Worm (Caenorhabditis elegans) whole organism, L4 larva: ENCODE data around the gene tba-4.
A peak's percentile ranks its signal among the peaks of the same experiment; 100 is the strongest.

Experiments
- F37D6.2 ChIP-seq: sonication (generic microtip); optimal IDR thresholded peaks from 2 replicates; lab custom pipeline; 2016; ENCODE audit warnings: mild to moderate bottlenecking, missing genetic modification characterization, missing compliant biosample characterization
- F44E2.7 ChIP-seq: fragments of 200-800 bp; sonication (Bioruptor generic); IDR thresholded peaks from 2 replicates; pipeline ENCODE4 v2.1.2; 2022; ENCODE audit warnings: missing genetic modification characterization, missing compliant biosample characterization
- T26A8.4 ChIP-seq: fragments of 200-800 bp; sonication (Bioruptor generic); IDR thresholded peaks from 2 replicates; pipeline ENCODE4 v1.3.6; 2022; ENCODE audit warnings: missing genetic modification characterization, missing compliant biosample characterization
- Y5F2A.4 ChIP-seq: fragments of 200-800 bp; sonication (Bioruptor generic); optimal IDR thresholded peaks from 2 replicates; lab custom pipeline; 2018; ENCODE audit warnings: mild to moderate bottlenecking, missing genetic modification characterization, missing compliant biosample characterization
- aha-1 ChIP-seq: fragments of 150-350 bp; peaks from one replicate; lab custom pipeline; 2014; ENCODE audit warnings: missing biosample characterization, missing genetic modification characterization
- attf-4 ChIP-seq: sonication (generic microtip); optimal IDR thresholded peaks from 3 replicates; lab custom pipeline; 2017; ENCODE audit warnings: missing biosample characterization, missing genetic modification characterization
- ctbp-1 ChIP-seq: fragments of 200-800 bp; sonication (Bioruptor generic); IDR thresholded peaks from 2 replicates; pipeline ENCODE4 v1.3.6; 2022; ENCODE audit warnings: missing genetic modification reagents, missing genetic modification characterization, missing compliant biosample characterization
- daf-12 ChIP-seq: fragments of 150-350 bp; optimal IDR thresholded peaks from 2 replicates; lab custom pipeline; 2014; ENCODE audit warnings: missing biosample characterization, missing genetic modification reagents, missing genetic modification characterization
- daf-16 ChIP-seq, 3 experiments: sonication (generic microtip); optimal IDR thresholded peaks; 2 replicates each; lab custom pipeline; 2016 to 2017; ENCODE audit warnings: missing genetic modification characterization in 3 of 3, missing genetic modification reagents in 3 of 3, mild to moderate bottlenecking in 2 of 3, missing compliant biosample characterization in 2 of 3, missing biosample characterization in 1 of 3, moderate library complexity in 1 of 3
- daf-8 ChIP-seq: fragments of 200-800 bp; sonication (Bioruptor generic); IDR thresholded peaks from 2 replicates; pipeline ENCODE4 v1.3.6; 2022; ENCODE audit warnings: missing genetic modification characterization, missing compliant biosample characterization
- dmd-6 ChIP-seq: fragments of 200-800 bp; sonication (Bioruptor generic); IDR thresholded peaks from 2 replicates; pipeline ENCODE4 v1.3.6; 2022; ENCODE audit warnings: missing genetic modification reagents, missing genetic modification characterization, missing compliant biosample characterization
- dmd-8 ChIP-seq: fragments of 200-800 bp; sonication (Bioruptor generic); IDR thresholded peaks from 2 replicates; pipeline ENCODE4 v1.3.6; 2022; ENCODE audit warnings: missing genetic modification characterization, missing compliant biosample characterization
- dpl-1 ChIP-seq: fragments of 150-350 bp; optimal IDR thresholded peaks from 2 replicates; lab custom pipeline; 2014; ENCODE audit warnings: missing biosample characterization, missing genetic modification reagents, missing genetic modification characterization
- duxl-1 ChIP-seq: sonication (generic microtip); optimal IDR thresholded peaks from 2 replicates; lab custom pipeline; 2016; ENCODE audit warnings: mild to moderate bottlenecking, missing genetic modification characterization, moderate library complexity, missing compliant biosample characterization; ENCODE audit not compliant: poor library complexity
- egl-43 ChIP-seq: fragments of 200-800 bp; sonication (Bioruptor generic); IDR thresholded peaks from 2 replicates; pipeline ENCODE4 v1.3.6; 2022; ENCODE audit warnings: missing genetic modification reagents, missing genetic modification characterization, missing compliant biosample characterization
- hlh-30 ChIP-seq: sonication (generic microtip); optimal IDR thresholded peaks from 2 replicates; lab custom pipeline; 2017; ENCODE audit warnings: antibody characterized with exemption, mild to moderate bottlenecking, missing genetic modification characterization, missing compliant biosample characterization; ENCODE audit not compliant: insufficient read depth
- hmg-1.1 ChIP-seq: fragments of 200-800 bp; sonication (Bioruptor generic); IDR thresholded peaks from 2 replicates; pipeline ENCODE4 v1.3.6; 2022; ENCODE audit warnings: missing genetic modification reagents, missing genetic modification characterization, missing compliant biosample characterization
- lim-7 ChIP-seq: fragments of 200-800 bp; sonication (Bioruptor generic); IDR thresholded peaks from 2 replicates; pipeline ENCODE4 v1.3.6; 2022; ENCODE audit warnings: missing genetic modification characterization, missing compliant biosample characterization
- lin-29 ChIP-seq: fragments of 200-800 bp; sonication (Bioruptor generic); IDR thresholded peaks from 2 replicates; pipeline ENCODE4 v1.3.6; 2022; ENCODE audit warnings: missing genetic modification reagents, missing genetic modification characterization, missing compliant biosample characterization
- lin-38 ChIP-seq: fragments of 200-800 bp; sonication (Bioruptor generic); IDR thresholded peaks from 2 replicates; pipeline ENCODE4 v1.3.6; 2022; ENCODE audit warnings: missing genetic modification reagents, missing genetic modification characterization, missing compliant biosample characterization
- mdl-1 ChIP-seq, 2 experiments: fragments of 150-350 bp in 1 of 2; sonication (generic microtip) in 1 of 2; optimal IDR thresholded peaks; 2 replicates each; lab custom pipeline; 2014 to 2017; ENCODE audit warnings: missing biosample characterization in 2 of 2, missing genetic modification characterization in 2 of 2
- mdt-29 ChIP-seq: fragments of 200-800 bp; sonication (Bioruptor generic); IDR thresholded peaks from 2 replicates; pipeline ENCODE4 v1.3.6; 2022; ENCODE audit warnings: missing genetic modification reagents, missing genetic modification characterization, missing compliant biosample characterization
- mep-1 ChIP-seq: fragments of 150-350 bp; sonication (generic microtip); optimal IDR thresholded peaks from 3 replicates; lab custom pipeline; 2014; ENCODE audit warnings: missing biosample characterization, missing genetic modification characterization
- nhr-102 ChIP-seq: sonication (generic microtip); optimal IDR thresholded peaks from 2 replicates; lab custom pipeline; 2016; ENCODE audit warnings: mild to moderate bottlenecking, missing genetic modification characterization, moderate library complexity, missing compliant biosample characterization
- nhr-25 ChIP-seq: sonication (generic microtip); optimal IDR thresholded peaks from 2 replicates; lab custom pipeline; 2017; ENCODE audit warnings: missing genetic modification characterization, mild to moderate bottlenecking, missing compliant biosample characterization, antibody characterized with exemption, moderate library complexity, borderline replicate concordance; ENCODE audit not compliant: insufficient read depth
- nhr-28 ChIP-seq: fragments of 150-350 bp; optimal IDR thresholded peaks from 2 replicates; lab custom pipeline; 2014; ENCODE audit warnings: missing biosample characterization, missing genetic modification characterization
- nhr-77 ChIP-seq: fragments of 150-350 bp; optimal IDR thresholded peaks from 2 replicates; lab custom pipeline; 2014; ENCODE audit warnings: missing biosample characterization, missing genetic modification characterization
- pqm-1 ChIP-seq: sonication (generic microtip); optimal IDR thresholded peaks from 2 replicates; lab custom pipeline; 2017; ENCODE audit warnings: missing biosample characterization, missing genetic modification characterization
- snpc-1.2 ChIP-seq: fragments of 200-800 bp; sonication (Bioruptor generic); IDR thresholded peaks from 2 replicates; pipeline ENCODE4 v1.3.6; 2022; ENCODE audit warnings: missing genetic modification reagents, missing genetic modification characterization, missing compliant biosample characterization
- snpc-4 ChIP-seq: fragments of 150-350 bp; optimal IDR thresholded peaks from 2 replicates; lab custom pipeline; 2014; ENCODE audit warnings: missing biosample characterization, missing genetic modification characterization
- unc-130 ChIP-seq: sonication (generic microtip); optimal IDR thresholded peaks from 2 replicates; lab custom pipeline; 2016; ENCODE audit warnings: missing genetic modification reagents, missing genetic modification characterization, missing compliant biosample characterization
- unc-62 ChIP-seq, 3 experiments: fragments of 150-350 bp in 1 of 3; sonication (generic microtip); optimal IDR thresholded peaks in 2 of 3; peaks in 1 of 3; 1 replicate in 1 of 3; 2 replicates in 2 of 3; lab custom pipeline; 2014 to 2017; ENCODE audit warnings: missing biosample characterization in 3 of 3, missing genetic modification characterization in 3 of 3, missing genetic modification reagents in 3 of 3, missing genotype in 1 of 3
- zfp-3 ChIP-seq: fragments of 200-800 bp; sonication (Bioruptor generic); conservative IDR thresholded peaks from 2 replicates; pipeline ENCODE4 v1.3.6; 2022; ENCODE audit warnings: missing genetic modification reagents, missing genetic modification characterization, missing compliant biosample characterization
- zip-11 ChIP-seq: fragments of 200-800 bp; sonication (Bioruptor generic); IDR thresholded peaks from 2 replicates; pipeline ENCODE4 v1.3.6; 2022; ENCODE audit warnings: missing genetic modification characterization, missing compliant biosample characterization
- ztf-11 ChIP-seq: fragments of 150-350 bp; optimal IDR thresholded peaks from 2 replicates; lab custom pipeline; 2014; ENCODE audit warnings: missing biosample characterization, missing genetic modification characterization

tba-4 gene

ce11 chrII:10872541-10872940, 46.0 kb upstream of the tba-4 start, which contains the start of the genes cyn-4 and copz-1 (continued):
- peak; percentile 69 for TF ChIP-seq lin-38 (GFP tag; lab: Robert Waterston, UW)

ce11 chrII:10873631-10874030, 44.9 kb upstream of the tba-4 start, which contains the start of gene orc-2:
orc-2 (plus strand) TSS chrII:10873931.
- TF ChIP-seq duxl-1 (tag; lab: Kevin White, UChicago): no peak
- TF ChIP-seq dmd-8 (GFP tag; lab: Robert Waterston, UW): no peak
- TF ChIP-seq lin-38 (GFP tag; lab: Robert Waterston, UW): 0 out of 2 replicates have a peak, but pooled peaks have one; percentile 10
- TF ChIP-seq daf-8: no peak
- no peak for TF ChIP-seq ctbp-1 (GFP tag; lab: Robert Waterston, UW)
- TF ChIP-seq lin-29: no peak

DNA sequence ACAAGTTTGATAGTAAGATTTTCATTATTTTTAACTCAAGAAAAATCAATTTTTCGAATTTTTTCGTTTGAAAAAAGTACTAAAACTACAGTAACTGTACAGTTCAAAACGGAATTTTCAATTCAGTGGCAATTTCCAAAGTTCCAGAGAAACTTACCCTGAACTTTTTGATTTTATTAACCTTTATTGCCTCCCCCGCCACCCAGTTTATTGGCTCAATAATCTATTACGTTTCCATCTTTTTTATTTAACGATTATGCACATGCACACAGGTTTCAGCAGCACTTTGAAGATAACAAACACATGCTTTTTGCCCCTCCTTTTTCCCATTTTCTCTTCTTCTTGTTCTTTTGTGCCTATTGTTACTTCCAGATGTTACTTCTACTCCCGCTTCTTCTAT, 37.9 kb upstream of the tba-4 start, which contains the start of gene lurp-1:
Gene lurp-1 (plus strand): TSS at position 301 of the 400 bp plus-strand sequence.
- no peak for TF ChIP-seq nhr-102
- peak in 1 of 2 experiments; percentile 41 for TF ChIP-seq unc-62 (GFP tag; optimal IDR thresholded peaks at IDR 0.05 in 1 of 2; lab: Kevin White, UChicago)
- no peak for TF ChIP-seq unc-62 (tag; optimal IDR thresholded peaks at IDR 0.05; lab: Kevin White, UChicago)
- no peak for TF ChIP-seq nhr-28 (tag; lab: Kevin White, UChicago)
- TF ChIP-seq F44E2.7 (GFP tag; lab: Robert Waterston, UW): no peak
- peak; percentile 13 for TF ChIP-seq pqm-1 (tag; lab: Kevin White, UChicago)

- TF ChIP-seq nhr-25 (no peak), T26A8.4 (no peak), F37D6.2 (tag; lab: Kevin White, UChicago) (no peak), Y5F2A.4 (GFP tag; lab: Kevin White, UChicago) (no peak), unc-130 (peak; percentile 33), dmd-8 (GFP tag; lab: Robert Waterston, UW) (no peak)
These were observed 34.1 kb upstream of the tba-4 start, which contains the start of gene egg-3 for ce11 chrII:10884396-10884795. egg-3 (minus strand) TSS chrII:10884441.

DNA sequence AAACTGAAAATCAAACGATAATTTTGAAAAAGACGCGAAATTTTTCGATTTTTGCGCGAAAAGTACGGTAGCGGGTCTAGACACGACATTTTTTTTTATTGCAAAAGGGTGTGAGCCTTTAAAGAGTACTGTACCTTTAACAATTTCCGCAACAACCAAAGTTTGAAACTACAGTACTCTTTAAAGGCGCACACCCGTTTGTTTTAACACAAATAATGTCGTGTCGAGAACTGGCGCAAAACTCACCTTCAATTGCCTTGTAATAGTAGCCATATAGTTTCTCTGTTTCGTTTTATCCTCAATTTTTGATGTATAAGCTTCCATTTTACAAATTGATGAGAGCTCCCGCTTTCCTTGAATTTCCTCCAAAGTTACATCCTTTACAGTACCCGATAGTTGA, 33.3 kb upstream of the tba-4 start:
- TF ChIP-seq mdt-29 (GFP tag; lab: Robert Waterston, UW) (no peak), aha-1 (tag; lab: Kevin White, UChicago) (peak; percentile 91), mep-1 (tag; lab: Kevin White, UChicago) (no peak)

DNA sequence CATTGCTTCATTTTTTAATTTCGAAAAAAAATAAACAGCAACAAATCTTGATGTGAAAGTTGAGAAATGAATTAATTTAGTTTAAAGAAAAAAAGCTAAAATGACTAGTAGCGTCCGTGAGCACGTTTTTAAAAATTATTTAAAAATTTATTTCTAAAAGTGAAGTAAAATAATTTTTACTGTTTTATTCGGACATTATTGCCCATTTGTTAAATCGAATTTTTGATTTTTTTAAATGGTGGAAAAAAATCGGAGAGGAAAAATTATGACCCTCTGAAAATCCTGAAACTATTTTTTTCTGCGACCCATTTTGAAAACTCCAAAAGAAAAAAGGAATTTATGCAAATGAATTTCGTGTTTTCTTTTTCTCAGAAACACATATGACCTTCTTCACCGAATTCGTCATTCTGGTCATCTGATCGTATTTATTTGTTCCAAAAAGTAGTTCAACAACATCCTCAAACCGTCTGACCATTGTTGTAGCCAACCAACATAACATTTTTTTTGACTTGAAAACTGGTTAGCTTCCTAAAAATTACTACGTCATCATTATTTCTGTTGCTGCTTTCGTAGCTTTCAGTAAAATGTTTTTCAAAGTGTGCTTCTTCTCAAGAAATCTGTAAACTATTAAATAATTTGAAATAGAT, 32.5 kb upstream of the tba-4 start, which contains the start of gene F44F4.3:
Gene F44F4.3 (minus strand): TSS at position 51 of the 647 bp plus-strand sequence.
- peak; percentile 14 for TF ChIP-seq hlh-30
- TF ChIP-seq nhr-28 (tag; lab: Kevin White, UChicago): peak; percentile 3
- peak; percentile 52 for TF ChIP-seq aha-1 (tag; lab: Kevin White, UChicago)
- TF ChIP-seq attf-4 (tag; lab: Kevin White, UChicago): no peak

DNA sequence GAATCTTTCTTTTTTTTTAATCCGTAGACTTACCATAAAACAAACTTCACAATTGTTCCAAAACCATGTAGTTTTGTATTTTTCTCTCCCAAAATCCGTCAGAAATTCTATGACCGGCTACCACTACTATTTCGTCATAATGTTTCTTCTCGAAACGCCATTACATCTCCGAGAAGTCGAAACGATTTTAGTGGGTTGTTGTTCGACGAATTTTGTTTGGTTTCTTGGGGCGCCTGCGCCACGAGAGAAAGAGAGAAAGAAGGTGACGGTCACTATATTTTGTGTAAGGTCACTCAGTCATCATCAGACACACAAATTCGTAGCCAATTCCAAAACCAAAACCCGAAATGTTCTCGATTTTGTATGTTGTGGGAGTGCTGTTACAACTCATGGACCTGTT, 31.4 kb upstream of the tba-4 start:
- peak; percentile 56 for TF ChIP-seq hlh-30
- peak; percentile 7 for TF ChIP-seq mep-1 (tag; lab: Kevin White, UChicago)
- peak in 1 of 2 experiments; percentile 38 for TF ChIP-seq mdl-1 (tag; optimal IDR thresholded peaks at IDR 0.05; lab: Kevin White, UChicago)
- no peak for TF ChIP-seq nhr-77
- TF ChIP-seq ztf-11: no peak
- peak; percentile 29 for TF ChIP-seq nhr-25
- peak in 1 of 2 experiments; percentile 87 for TF ChIP-seq unc-62 (GFP tag; optimal IDR thresholded peaks at IDR 0.05 in 1 of 2; lab: Kevin White, UChicago)
- TF ChIP-seq unc-62 (tag; optimal IDR thresholded peaks at IDR 0.05; lab: Kevin White, UChicago): no peak
- TF ChIP-seq aha-1 (tag; lab: Kevin White, UChicago): peak; percentile 19
- peak; percentile 93 for TF ChIP-seq nhr-28 (tag; lab: Kevin White, UChicago)

- TF ChIP-seq egl-43 (GFP tag; lab: Robert Waterston, UW) (no peak), snpc-4 (tag; lab: Kevin White, UChicago) (no peak), nhr-28 (tag; lab: Kevin White, UChicago) (no peak), zip-11 (GFP tag; lab: Robert Waterston, UW) (no peak), daf-16 (GFP tag; optimal IDR thresholded peaks at IDR 0.05; lab: Kevin White, UChicago) (no peak), daf-16 (tag; optimal IDR thresholded peaks at IDR 0.05; lab: Kevin White, UChicago) (no peak), dmd-6 (GFP tag; lab: Robert Waterston, UW) (no peak), daf-12 (no peak), zfp-3 (no peak), dpl-1 (no peak), hmg-1.1 (no peak), snpc-1.2 (GFP tag; lab: Robert Waterston, UW) (no peak), lim-7 (GFP tag; lab: Robert Waterston, UW) (no peak)
These were observed 29.5 kb upstream of the tba-4 start, which contains the start of gene ptr-8 for ce11 chrII:10888979-10889378. ptr-8 (plus strand) TSS chrII:10889279.
